Fruit fly (Drosophila melanogaster): Measurements from ENCODE around the gene CG6865.
A peak's percentile ranks its signal among the peaks of the same experiment; 100 is the strongest.

Gene CG6865

dm6 chr3L:18890283-18891175, 27.1 kb downstream of the CG6865 start, which contains the start of gene CG3961 (continued):
- TF ChIP-seq sima (GFP tag; optimal IDR thresholded peaks at IDR 0.05) (peak; percentile 30), CG14860 (GFP tag; IDR thresholded peaks at IDR 0.05; ENCODE audit: partially characterized antibody) (no peak), lbe (GFP tag; optimal IDR thresholded peaks at IDR 0.05) (peak; percentile 94), gcm2 (GFP tag; optimal IDR thresholded peaks at IDR 0.05) (peak; percentile 79), chinmo (GFP tag; IDR thresholded peaks at IDR 0.05; ENCODE audit: partially characterized antibody) (peak; percentile 82; the same call in 3 of the 4 replicates), bbx (GFP tag; IDR thresholded peaks at IDR 0.05; ENCODE audit: partially characterized antibody) (0 out of 2 replicates have a peak, but pooled peaks have one; percentile 17), Pdp1 (GFP tag; optimal IDR thresholded peaks at IDR 0.05) (peak; percentile 88 to 89), CG11398 (GFP tag; optimal IDR thresholded peaks at IDR 0.05) (peak; percentile 73), CG10366 (GFP tag; IDR thresholded peaks at IDR 0.05) (peak; percentile 88), Bteb2 (GFP tag; optimal IDR thresholded peaks at IDR 0.05) (peak; percentile 91), tll (GFP tag; optimal IDR thresholded peaks at IDR 0.05) (peak in 1 of 2 experiments; percentile 71), fu2 (GFP tag; optimal IDR thresholded peaks at IDR 0.05) (peak; percentile 77), ro (GFP tag; IDR thresholded peaks at IDR 0.05) (peak; percentile 91), otp (GFP tag; IDR thresholded peaks at IDR 0.05) (0 out of 3 replicates have a peak, but pooled peaks have one; percentile 63), Awh (GFP tag; IDR thresholded peaks at IDR 0.05) (peak; percentile 90; the same call in 1 of the 2 replicates), CG12299 (tag; optimal IDR thresholded peaks at IDR 0.05) (peak; percentile 95), ara (GFP tag; IDR thresholded peaks at IDR 0.05) (peak; percentile 91; the same call in 1 of the 2 replicates), pita (GFP tag; optimal IDR thresholded peaks at IDR 0.05) (no peak), CG17359 (tag; optimal IDR thresholded peaks at IDR 0.05) (peak; percentile 97), her (GFP tag; optimal IDR thresholded peaks at IDR 0.05) (peak; percentile 60), CG6791 (GFP tag; IDR thresholded peaks at IDR 0.05; ENCODE audit: partially characterized antibody) (0 out of 3 replicates have a peak, but pooled peaks have one; percentile 21), Atf-2 (GFP tag; optimal IDR thresholded peaks at IDR 0.05) (peak; percentile 88), CoRest (tag; optimal IDR thresholded peaks at IDR 0.05) (peak; percentile 99), Dp (GFP tag; optimal IDR thresholded peaks at IDR 0.05) (peak; percentile 20), crol (GFP tag; IDR thresholded peaks at IDR 0.05) (peak; percentile 97), CG17186 (GFP tag; optimal IDR thresholded peaks at IDR 0.05) (peak; percentile 91), caup (GFP tag; optimal IDR thresholded peaks at IDR 0.05; ENCODE audit: severe bottlenecking) (peak; percentile 94), Hr39 (optimal IDR thresholded peaks at IDR 0.05) (no peak), CG11504 (tag; optimal IDR thresholded peaks at IDR 0.05) (peak; percentile 98), az2 (GFP tag; optimal IDR thresholded peaks at IDR 0.05) (peak; percentile 98), Spps (tag; optimal IDR thresholded peaks at IDR 0.05) (peak; percentile 98), HLHmδ (GFP tag; optimal IDR thresholded peaks at IDR 0.05) (peak; percentile 97), Usf (GFP tag; optimal IDR thresholded peaks at IDR 0.05) (peak; percentile 91), btn (GFP tag; optimal IDR thresholded peaks at IDR 0.05) (peak; percentile 49), HHEX (GFP tag; optimal IDR thresholded peaks at IDR 0.05) (peak; percentile 96), Doc3 (GFP tag; IDR thresholded peaks at IDR 0.05; ENCODE audit: partially characterized antibody) (no peak), CG10274 (GFP tag; optimal IDR thresholded peaks at IDR 0.05) (peak; percentile 83), CkIIα-i1 (GFP tag; IDR thresholded peaks at IDR 0.05) (no peak), CG17385 (GFP tag; optimal IDR thresholded peaks at IDR 0.05) (peak; percentile 96), B-H2 (GFP tag; optimal IDR thresholded peaks at IDR 0.05) (peak; percentile 80), CG9215 (GFP tag; IDR thresholded peaks at IDR 0.05) (peak; percentile 91), CG9727 (GFP tag; optimal IDR thresholded peaks at IDR 0.05) (peak; percentile 100), ssp (GFP tag; IDR thresholded peaks at IDR 0.05) (peak; percentile 88), CG8924 (tag; optimal IDR thresholded peaks at IDR 0.05) (peak; percentile 99), sens-2 (GFP tag; IDR thresholded peaks at IDR 0.05) (no peak; the same call in 1 of the 2 replicates), cas (GFP tag; IDR thresholded peaks at IDR 0.05) (0 out of 2 replicates have a peak, but pooled peaks have one; percentile 6), CG31365 (tag; optimal IDR thresholded peaks at IDR 0.05) (peak; percentile 46)
